Worm (Caenorhabditis elegans) whole organism, L2 larva: ENCODE results near the gene R11G1.11.

Source experiments
- ceh-82 ChIP-seq: fragments of 150-350 bp; optimal IDR thresholded peaks from 2 replicates; lab custom pipeline; 2014; ENCODE audit warnings: missing biosample characterization, missing genetic modification characterization
- nhr-23 ChIP-seq: fragments of 150-350 bp; optimal IDR thresholded peaks from 2 replicates; lab custom pipeline; 2014; ENCODE audit warnings: missing biosample characterization, missing genetic modification reagents, missing genetic modification characterization
- ztf-11 ChIP-seq: sonication (generic microtip); optimal IDR thresholded peaks from 2 replicates; lab custom pipeline; 2017; ENCODE audit warnings: missing biosample characterization, missing genetic modification characterization

DNA sequence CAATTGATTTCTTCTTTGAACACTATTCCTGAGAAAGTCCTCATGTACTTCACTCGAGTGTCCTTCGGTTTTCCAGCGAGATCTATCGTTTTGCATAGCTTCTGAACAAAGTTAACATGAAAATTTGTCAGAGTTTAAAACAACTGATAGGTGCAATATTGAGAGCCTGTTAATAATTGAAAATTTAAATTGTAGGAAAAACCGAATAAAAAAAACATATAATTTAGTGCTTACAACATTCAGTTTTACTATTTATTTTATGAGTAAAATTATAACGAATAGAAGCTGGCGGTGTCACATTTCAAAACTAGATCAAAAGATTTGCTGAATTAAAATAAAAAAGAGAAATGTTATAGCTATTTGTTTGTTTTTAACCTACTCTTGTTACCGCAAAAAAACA, 38.4 kb downstream of the R11G1.11 start, which contains the start of gene C02F12.8:
- TF ChIP-seq ceh-82 (tag; lab: Kevin White, UChicago) (no peak), nhr-23 (no peak), ztf-11 (tag; lab: Kevin White, UChicago) (no peak)
